Worm (Caenorhabditis elegans) whole organism, L2 larva: ENCODE data around the gene lea-1.
A peak's percentile ranks its signal among the peaks of the same experiment; 100 is the strongest.

Experiments
- C34F6.9 ChIP-seq: fragments of 150-350 bp; optimal IDR thresholded peaks from 2 replicates; lab custom pipeline; 2014; ENCODE audit warnings: missing biosample characterization, missing genetic modification characterization
- R02D3.7 ChIP-seq: fragments of 150-350 bp; optimal IDR thresholded peaks from 2 replicates; lab custom pipeline; 2014; ENCODE audit warnings: missing biosample characterization, missing genetic modification characterization
- Y55F3AM.14 ChIP-seq: fragments of 200-800 bp; sonication (Bioruptor generic); optimal IDR thresholded peaks from 2 replicates; lab custom pipeline; 2018; ENCODE audit warnings: mild to moderate bottlenecking, missing genetic modification characterization, missing compliant biosample characterization
- alr-1 ChIP-seq: fragments of 150-350 bp; optimal IDR thresholded peaks from 2 replicates; lab custom pipeline; 2014; ENCODE audit warnings: missing biosample characterization, missing genetic modification characterization
- ceh-16 ChIP-seq: fragments of 150-350 bp; optimal IDR thresholded peaks from 2 replicates; lab custom pipeline; 2014; ENCODE audit warnings: missing biosample characterization, missing genetic modification characterization
- dmd-4 ChIP-seq: sonication (generic microtip); optimal IDR thresholded peaks from 2 replicates; lab custom pipeline; 2017; ENCODE audit warnings: missing biosample characterization, missing genetic modification characterization
- egl-27 ChIP-seq: sonication (generic microtip); optimal IDR thresholded peaks from 3 replicates; lab custom pipeline; 2017; ENCODE audit warnings: missing biosample characterization, missing genetic modification reagents, missing genetic modification characterization
- elt-1 ChIP-seq: fragments of 150-350 bp; optimal IDR thresholded peaks from 2 replicates; lab custom pipeline; 2014; ENCODE audit warnings: missing biosample characterization, missing genetic modification characterization
- elt-3 ChIP-seq: sonication (generic microtip); optimal IDR thresholded peaks from 2 replicates; lab custom pipeline; 2017; ENCODE audit warnings: missing biosample characterization, missing genetic modification characterization
- fos-1 ChIP-seq: fragments of 150-350 bp; optimal IDR thresholded peaks from 2 replicates; lab custom pipeline; 2014; ENCODE audit warnings: missing biosample characterization, missing genetic modification characterization
- gmeb-1 ChIP-seq: fragments of 150-350 bp; optimal IDR thresholded peaks from 2 replicates; lab custom pipeline; 2014; ENCODE audit warnings: missing biosample characterization, missing genetic modification characterization
- lin-13 ChIP-seq: fragments of 150-350 bp; optimal IDR thresholded peaks from 2 replicates; lab custom pipeline; 2014; ENCODE audit warnings: missing biosample characterization, missing genetic modification reagents, missing genetic modification characterization
- lin-39 ChIP-seq: fragments of 150-350 bp; optimal IDR thresholded peaks from 2 replicates; lab custom pipeline; 2014; ENCODE audit warnings: missing biosample characterization, missing genetic modification reagents, missing genetic modification characterization
- lsy-2 ChIP-seq, 2 experiments: fragments of 150-350 bp in 1 of 2; sonication (generic microtip) in 1 of 2; optimal IDR thresholded peaks; 2 replicates each; lab custom pipeline; 2014 to 2017; ENCODE audit warnings: missing biosample characterization in 2 of 2, missing genetic modification characterization in 2 of 2
- mab-5 ChIP-seq: fragments of 150-350 bp; optimal IDR thresholded peaks from 2 replicates; lab custom pipeline; 2014; ENCODE audit warnings: missing biosample characterization, missing genetic modification characterization
- mdl-1 ChIP-seq, 2 experiments: fragments of 150-350 bp in 1 of 2; sonication (generic microtip) in 1 of 2; optimal IDR thresholded peaks; 2 replicates each; lab custom pipeline; 2017; ENCODE audit warnings: missing biosample characterization in 2 of 2, missing genetic modification characterization in 2 of 2
- nhr-10 ChIP-seq: sonication (generic microtip); optimal IDR thresholded peaks from 2 replicates; lab custom pipeline; 2017; ENCODE audit warnings: missing biosample characterization, missing genetic modification characterization
- nhr-11 ChIP-seq: fragments of 150-350 bp; optimal IDR thresholded peaks from 2 replicates; lab custom pipeline; 2014; ENCODE audit warnings: missing biosample characterization, missing genetic modification characterization
- nhr-12 ChIP-seq: fragments of 150-350 bp; optimal IDR thresholded peaks from 2 replicates; lab custom pipeline; 2014; ENCODE audit warnings: missing biosample characterization, missing genetic modification characterization
- nhr-129 ChIP-seq: fragments of 150-350 bp; optimal IDR thresholded peaks from 2 replicates; lab custom pipeline; 2014; ENCODE audit warnings: missing biosample characterization, missing genetic modification characterization
- nhr-21 ChIP-seq: fragments of 150-350 bp; optimal IDR thresholded peaks from 2 replicates; lab custom pipeline; 2014; ENCODE audit warnings: missing biosample characterization, missing genetic modification characterization
- nhr-237 ChIP-seq: fragments of 150-350 bp; optimal IDR thresholded peaks from 2 replicates; lab custom pipeline; 2014; ENCODE audit warnings: missing biosample characterization, missing genetic modification characterization
- nhr-25 ChIP-seq: fragments of 150-350 bp; sonication (generic microtip); optimal IDR thresholded peaks from 3 replicates; lab custom pipeline; 2014; ENCODE audit warnings: missing biosample characterization, missing genetic modification characterization
- nhr-6 ChIP-seq: fragments of 150-350 bp; optimal IDR thresholded peaks from 2 replicates; lab custom pipeline; 2014; ENCODE audit warnings: missing biosample characterization, missing genetic modification characterization
- peb-1 ChIP-seq: fragments of 150-350 bp; optimal IDR thresholded peaks from 2 replicates; lab custom pipeline; 2014; ENCODE audit warnings: missing biosample characterization, missing genetic modification characterization
- sma-3 ChIP-seq: sonication (generic microtip); optimal IDR thresholded peaks from 2 replicates; lab custom pipeline; 2016; ENCODE audit warnings: missing genetic modification reagents, missing genetic modification characterization, missing compliant biosample characterization
- sma-9 ChIP-seq, 2 experiments: fragments of 150-350 bp in 1 of 2; sonication (generic microtip) in 1 of 2; optimal IDR thresholded peaks; 2 replicates each; lab custom pipeline; 2014 to 2016; ENCODE audit warnings: missing genetic modification characterization in 2 of 2, mild to moderate bottlenecking in 1 of 2, missing biosample characterization in 1 of 2, missing compliant biosample characterization in 1 of 2, missing genetic modification reagents in 1 of 2, moderate library complexity in 1 of 2
- snpc-4 ChIP-seq: fragments of 150-350 bp; optimal IDR thresholded peaks from 2 replicates; lab custom pipeline; 2014; ENCODE audit warnings: missing biosample characterization, missing genetic modification characterization
- unc-55 ChIP-seq: fragments of 150-350 bp; sonication (generic microtip); optimal IDR thresholded peaks from 3 replicates; lab custom pipeline; 2014; ENCODE audit warnings: missing biosample characterization, missing genetic modification reagents, missing genetic modification characterization
- zag-1 ChIP-seq: fragments of 150-350 bp; optimal IDR thresholded peaks from 2 replicates; lab custom pipeline; 2014; ENCODE audit warnings: missing biosample characterization, missing genetic modification characterization
- ztf-1 ChIP-seq: fragments of 200-800 bp; sonication (Bioruptor generic); conservative IDR thresholded peaks from 2 replicates; pipeline ENCODE4 v1.3.6; 2022; ENCODE audit warnings: missing genetic modification characterization, missing compliant biosample characterization
- ztf-11 ChIP-seq: sonication (generic microtip); optimal IDR thresholded peaks from 2 replicates; lab custom pipeline; 2017; ENCODE audit warnings: missing biosample characterization, missing genetic modification characterization

Gene lea-1

DNA sequence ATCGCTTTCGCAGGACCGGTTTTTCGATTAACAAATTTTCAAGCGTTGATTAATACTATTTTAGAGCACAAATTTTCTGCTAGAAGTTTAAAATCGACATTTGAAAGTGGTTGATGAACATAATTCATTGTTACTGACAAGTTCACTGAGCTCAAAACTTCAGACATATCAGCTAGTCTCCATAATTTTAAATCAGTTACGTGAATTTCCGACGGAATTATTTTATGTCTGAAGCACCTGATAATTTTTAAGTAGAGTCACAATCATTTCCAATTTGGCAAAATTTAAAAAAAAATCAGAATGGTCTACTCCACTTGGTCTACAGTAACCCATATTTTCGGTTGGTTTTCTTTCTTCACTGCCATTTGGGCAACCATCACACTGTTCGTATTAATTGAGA lies 40.1 kb downstream of the lea-1 start, which contains the start of gene str-118:
str-118 (plus strand) TSS at position 301 of the 400 bp plus-strand sequence.
- TF ChIP-seq sma-3 = no peak
- TF ChIP-seq nhr-25 (tag; lab: Kevin White, UChicago) = no peak
- no peak for TF ChIP-seq peb-1 (tag; lab: Kevin White, UChicago)
- no peak for TF ChIP-seq mab-5 (tag; lab: Kevin White, UChicago)
- TF ChIP-seq ztf-11 (tag; lab: Kevin White, UChicago) = no peak
- TF ChIP-seq unc-55 (GFP tag; lab: Kevin White, UChicago) = no peak
- no peak for TF ChIP-seq elt-1 (tag; lab: Kevin White, UChicago)
- TF ChIP-seq dmd-4 (tag; lab: Kevin White, UChicago) = no peak
- no peak for TF ChIP-seq alr-1 (tag; lab: Kevin White, UChicago)
- TF ChIP-seq snpc-4 (tag; lab: Kevin White, UChicago) = no peak
- TF ChIP-seq elt-3 (tag; lab: Kevin White, UChicago) = no peak
- TF ChIP-seq mdl-1 (tag; optimal IDR thresholded peaks at IDR 0.05; lab: Kevin White, UChicago) = no peak
- TF ChIP-seq nhr-237 (tag; lab: Kevin White, UChicago) = no peak
- no peak for TF ChIP-seq Y55F3AM.14
- no peak for TF ChIP-seq zag-1 (tag; lab: Kevin White, UChicago)
- TF ChIP-seq, all 48 proteins: peak for 0

DNA sequence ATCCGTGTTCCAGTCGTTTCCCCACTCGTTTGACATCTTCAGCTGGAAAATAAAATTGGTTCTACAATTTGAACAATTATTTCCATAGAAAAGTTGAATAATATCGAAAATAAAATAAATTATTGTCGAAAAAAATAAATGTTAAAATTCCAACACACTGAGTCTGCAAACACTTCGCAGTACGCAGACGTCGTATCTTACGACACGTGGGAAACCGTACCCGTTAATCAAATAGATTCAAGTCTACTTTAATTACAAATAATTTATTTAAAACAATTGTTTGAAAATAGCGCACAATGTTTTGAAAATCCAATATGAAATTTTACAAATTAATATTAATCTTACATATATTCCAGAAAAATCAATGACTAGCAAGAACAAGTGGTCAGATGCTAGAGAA lies 43.1 kb downstream of the lea-1 start, which contains the start of gene yif-1:
yif-1 (minus strand) TSS at position 42 of the 400 bp plus-strand sequence.
- TF ChIP-seq sma-3 = no peak
- TF ChIP-seq unc-55 (GFP tag; lab: Kevin White, UChicago) = peak; percentile 24
- peak; percentile 14 to 90 for TF ChIP-seq lsy-2 (tag; optimal IDR thresholded peaks at IDR 0.05; lab: Kevin White, UChicago)
- TF ChIP-seq C34F6.9 = peak; percentile 47

DNA sequence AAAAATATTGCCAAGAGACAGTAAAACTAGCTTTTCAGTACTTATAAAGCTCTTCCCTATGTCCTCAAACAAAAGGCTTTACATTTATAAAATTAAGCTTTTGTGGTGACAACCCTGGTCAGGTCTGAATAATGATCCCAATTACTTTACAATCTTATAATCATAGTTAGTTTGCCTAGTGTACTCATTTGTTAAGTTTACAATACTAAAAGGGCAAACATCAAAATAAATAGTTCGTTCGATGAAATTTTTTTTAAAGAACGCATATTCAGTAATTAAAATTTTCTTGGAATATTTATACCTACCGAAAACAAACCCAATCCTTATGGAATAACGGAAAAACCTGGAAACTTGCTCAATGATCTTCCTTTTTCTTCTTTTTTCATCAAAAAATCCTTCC lies 47.0 kb downstream of the lea-1 start:
- TF ChIP-seq nhr-21 (tag; lab: Kevin White, UChicago) = no peak
- no peak for TF ChIP-seq nhr-11 (tag; lab: Kevin White, UChicago)
- TF ChIP-seq Y55F3AM.14 = no peak
- no peak for TF ChIP-seq lsy-2 (tag; optimal IDR thresholded peaks at IDR 0.05; lab: Kevin White, UChicago)
- no peak for TF ChIP-seq alr-1 (tag; lab: Kevin White, UChicago)
- TF ChIP-seq elt-3 (tag; lab: Kevin White, UChicago) = no peak
- no peak for TF ChIP-seq ztf-11 (tag; lab: Kevin White, UChicago)
- TF ChIP-seq nhr-12 (tag; lab: Kevin White, UChicago) = no peak
- no peak for TF ChIP-seq ceh-16 (tag; lab: Kevin White, UChicago)
- TF ChIP-seq ztf-1 (GFP tag; lab: Robert Waterston, UW) = no peak
- no peak for TF ChIP-seq lin-39
- TF ChIP-seq C34F6.9 = no peak

DNA sequence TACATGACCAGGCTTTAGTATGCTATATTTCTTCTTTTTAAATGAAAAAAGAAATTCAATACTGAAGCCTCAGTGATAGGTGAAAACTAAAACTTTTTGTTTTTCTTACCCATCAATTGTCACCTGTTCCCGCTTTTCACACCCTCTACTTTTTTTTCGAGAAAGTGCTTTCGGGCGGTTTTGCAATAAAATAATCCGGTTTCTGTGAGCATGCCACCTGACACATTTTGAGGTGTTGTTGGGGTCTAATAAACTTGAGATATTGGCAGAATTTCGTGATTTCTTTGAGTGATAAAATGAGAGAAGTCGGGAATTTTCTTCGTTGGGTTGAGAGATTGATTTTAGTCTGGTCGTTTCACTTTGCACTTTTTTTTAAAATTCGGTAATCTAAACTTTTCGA lies 48.3 kb downstream of the lea-1 start:
- TF ChIP-seq nhr-6 (tag; lab: Kevin White, UChicago) = no peak
- TF ChIP-seq nhr-129 (tag; lab: Kevin White, UChicago) = peak; percentile 6
- TF ChIP-seq egl-27 (tag; lab: Kevin White, UChicago) = no peak
- peak; percentile 9 for TF ChIP-seq C34F6.9
- no peak for TF ChIP-seq nhr-237 (tag; lab: Kevin White, UChicago)
- no peak for TF ChIP-seq nhr-10 (tag; lab: Kevin White, UChicago)

DNA sequence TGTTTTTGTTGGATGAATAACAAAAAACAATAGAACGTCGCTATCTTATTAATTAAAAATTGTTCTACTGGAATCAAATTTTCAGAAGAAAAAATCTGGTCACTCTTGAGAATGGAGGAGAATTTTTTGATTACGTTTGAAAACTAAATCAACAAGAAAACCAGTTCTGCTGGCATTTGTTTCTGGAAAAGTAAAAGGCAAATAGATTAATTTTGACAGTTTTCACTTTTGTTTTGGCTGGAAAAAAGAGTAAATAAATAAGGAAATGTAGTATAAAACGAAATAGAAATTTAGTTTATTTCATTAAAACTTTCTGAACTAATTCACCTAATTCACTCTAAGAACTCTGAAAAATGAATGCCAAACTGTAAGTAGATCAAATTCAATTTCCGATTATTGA lies 52.5 kb downstream of the lea-1 start, which contains the start of gene fipr-13:
fipr-13 (plus strand) TSS at position 301 of the 400 bp plus-strand sequence.
- no peak for TF ChIP-seq Y55F3AM.14

DNA sequence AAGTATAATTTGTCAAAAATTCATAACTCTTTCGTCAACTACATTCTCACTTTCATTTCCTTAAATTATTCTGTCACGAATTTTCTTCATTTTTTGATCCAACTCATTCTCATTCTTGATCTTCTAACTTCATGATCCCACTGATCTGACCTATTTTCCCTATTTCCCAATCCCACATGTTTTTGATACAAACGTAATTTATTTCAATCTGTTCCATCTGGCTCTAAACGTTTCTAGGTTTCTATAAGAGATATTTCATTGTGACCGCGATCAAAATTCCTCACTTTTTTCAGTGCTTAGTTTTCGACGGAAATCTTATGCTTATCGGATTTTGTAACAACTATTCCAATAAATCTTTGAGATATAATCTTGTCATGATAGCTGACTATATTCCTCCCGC lies 54.0 kb downstream of the lea-1 start:
- TF ChIP-seq nhr-10 (tag; lab: Kevin White, UChicago) (no peak), dmd-4 (tag; lab: Kevin White, UChicago) (no peak), lin-13 (GFP tag; lab: Kevin White, UChicago) (no peak), nhr-11 (tag; lab: Kevin White, UChicago) (no peak), sma-9 (GFP tag; optimal IDR thresholded peaks at IDR 0.05; lab: Kevin White, UChicago) (no peak), sma-9 (tag; optimal IDR thresholded peaks at IDR 0.05; lab: Kevin White, UChicago) (no peak), gmeb-1 (tag; lab: Kevin White, UChicago) (no peak), ceh-16 (tag; lab: Kevin White, UChicago) (no peak), R02D3.7 (tag; lab: Kevin White, UChicago) (no peak), ztf-11 (tag; lab: Kevin White, UChicago) (no peak), zag-1 (tag; lab: Kevin White, UChicago) (no peak), fos-1 (tag; lab: Kevin White, UChicago) (no peak), alr-1 (tag; lab: Kevin White, UChicago) (no peak), egl-27 (tag; lab: Kevin White, UChicago) (no peak)
